Worm (Caenorhabditis elegans): ENCODE measurements around the gene lin-32.

DNA sequence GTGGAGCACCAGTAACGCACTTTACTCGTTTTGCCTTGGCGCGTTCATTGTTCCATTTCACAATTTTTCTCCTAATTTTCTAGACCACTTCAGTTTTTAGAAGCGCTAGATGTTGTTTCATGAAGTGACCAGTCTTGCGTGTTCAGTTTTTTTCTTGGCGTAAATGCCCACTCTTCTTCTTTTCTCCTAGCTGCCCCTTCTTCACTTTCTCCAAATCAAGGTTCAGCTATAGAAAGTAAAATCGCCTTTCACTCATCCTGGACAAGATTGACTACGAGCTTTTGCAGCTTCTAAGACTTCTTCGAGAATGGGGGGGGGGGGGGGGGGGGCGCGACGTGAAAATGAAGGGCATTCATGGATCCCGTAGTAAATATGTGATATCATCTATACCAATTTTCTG lies 17.2 kb downstream of the lin-32 start:
- TF ChIP-seq lin-15B (tag; optimal IDR thresholded peaks at IDR 0.05) (no peak), unc-62 (GFP tag; optimal IDR thresholded peaks at IDR 0.05 in 1 of 2) (peak in 1 of 2 experiments; percentile 66), unc-62 (tag; optimal IDR thresholded peaks at IDR 0.05) (no peak), hmg-1.1 (GFP tag; IDR thresholded peaks at IDR 0.05) (no peak), ama-1 (optimal IDR thresholded peaks at IDR 0.05) (no peak), ztf-11 (tag; optimal IDR thresholded peaks at IDR 0.05) (no peak), ceh-82 (tag; optimal IDR thresholded peaks at IDR 0.05) (no peak)
